Worm (Caenorhabditis elegans): Measurements from ENCODE around the gene ZK105.13.

ce11 chrV:7717629-7718028 is 4.7 kb upstream of the ZK105.13 start, which contains the start of gene ZK105.5:
- TF ChIP-seq ama-1 (optimal IDR thresholded peaks at IDR 0.05) (no peak), nhr-12 (tag; optimal IDR thresholded peaks at IDR 0.05) (no peak), R02D3.7 (tag; optimal IDR thresholded peaks at IDR 0.05) (no peak), blmp-1 (tag; optimal IDR thresholded peaks at IDR 0.05; ENCODE audit: insufficient read depth) (no peak), ztf-11 (tag; optimal IDR thresholded peaks at IDR 0.05) (no peak), nhr-11 (tag; optimal IDR thresholded peaks at IDR 0.05) (no peak), aly-2 (tag; optimal IDR thresholded peaks at IDR 0.05) (no peak), Y55F3AM.14 (GFP tag; optimal IDR thresholded peaks at IDR 0.05) (no peak)
